Worm (Caenorhabditis elegans) whole organism, L4 larva: ENCODE data around the gene trk-1.

Experiments
- D1046.2 ChIP-seq: fragments of 200-800 bp; sonication (Bioruptor generic); IDR thresholded peaks from 2 replicates; pipeline ENCODE4 v1.3.6; 2022; ENCODE audit warnings: missing genetic modification characterization, missing compliant biosample characterization
- F10B5.3 ChIP-seq: sonication (generic microtip); optimal IDR thresholded peaks from 2 replicates; lab custom pipeline; 2016; ENCODE audit warnings: mild to moderate bottlenecking, missing genetic modification characterization, missing compliant biosample characterization
- F49E8.2 ChIP-seq: sonication (generic microtip); optimal IDR thresholded peaks from 2 replicates; lab custom pipeline; 2016; ENCODE audit warnings: missing compliant biosample characterization, mild to moderate bottlenecking, missing genetic modification characterization, borderline replicate concordance
- T20F7.1 ChIP-seq: fragments of 200-800 bp; sonication (Bioruptor generic); optimal IDR thresholded peaks from 2 replicates; lab custom pipeline; 2018; ENCODE audit warnings: mild to moderate bottlenecking, missing genetic modification characterization, missing compliant biosample characterization
- Y48G9A.11 ChIP-seq: fragments of 200-800 bp; sonication (Bioruptor generic); IDR thresholded peaks from 2 replicates; pipeline ENCODE4 v1.3.6; 2022; ENCODE audit warnings: missing genetic modification reagents, missing genetic modification characterization, missing compliant biosample characterization
- Y5F2A.4 ChIP-seq: fragments of 200-800 bp; sonication (Bioruptor generic); optimal IDR thresholded peaks from 2 replicates; lab custom pipeline; 2018; ENCODE audit warnings: mild to moderate bottlenecking, missing genetic modification characterization, missing compliant biosample characterization
- ZK337.2 ChIP-seq: fragments of 200-800 bp; sonication (Bioruptor generic); IDR thresholded peaks from 2 replicates; pipeline ENCODE4 v1.3.6; 2022; ENCODE audit warnings: missing genetic modification reagents, missing genetic modification characterization, missing compliant biosample characterization
- arid-1 ChIP-seq: fragments of 200-800 bp; sonication (Bioruptor generic); conservative IDR thresholded peaks from 2 replicates; pipeline ENCODE4 v1.3.6; 2022; ENCODE audit warnings: missing genetic modification reagents, missing genetic modification characterization, missing compliant biosample characterization
- ceh-20 ChIP-seq: fragments of 200-800 bp; sonication (Bioruptor generic); IDR thresholded peaks from 2 replicates; pipeline ENCODE4 v1.3.6; 2022; ENCODE audit warnings: missing genetic modification reagents, missing genetic modification characterization, missing compliant biosample characterization
- ceh-44 ChIP-seq: fragments of 200-800 bp; sonication (Bioruptor generic); IDR thresholded peaks from 2 replicates; pipeline ENCODE4 v1.3.6; 2022; ENCODE audit warnings: missing genetic modification reagents, missing genetic modification characterization, missing compliant biosample characterization
- ctbp-1 ChIP-seq: fragments of 200-800 bp; sonication (Bioruptor generic); IDR thresholded peaks from 2 replicates; pipeline ENCODE4 v1.3.6; 2022; ENCODE audit warnings: missing genetic modification reagents, missing genetic modification characterization, missing compliant biosample characterization
- daf-12 ChIP-seq: fragments of 150-350 bp; optimal IDR thresholded peaks from 2 replicates; lab custom pipeline; 2014; ENCODE audit warnings: missing biosample characterization, missing genetic modification reagents, missing genetic modification characterization
- daf-19 ChIP-seq: fragments of 200-800 bp; sonication (Bioruptor generic); conservative IDR thresholded peaks from 2 replicates; pipeline ENCODE4 v1.3.6; 2022; ENCODE audit warnings: missing genetic modification characterization, missing compliant biosample characterization
- dmd-9 ChIP-seq: fragments of 200-800 bp; sonication (Bioruptor generic); IDR thresholded peaks from 2 replicates; pipeline ENCODE4 v1.3.6; 2022; ENCODE audit warnings: missing genetic modification reagents, missing genetic modification characterization, missing compliant biosample characterization
- duxl-1 ChIP-seq: sonication (generic microtip); optimal IDR thresholded peaks from 2 replicates; lab custom pipeline; 2016; ENCODE audit warnings: mild to moderate bottlenecking, missing genetic modification characterization, moderate library complexity, missing compliant biosample characterization; ENCODE audit not compliant: poor library complexity
- egl-27 ChIP-seq: sonication (generic microtip); optimal IDR thresholded peaks from 3 replicates; lab custom pipeline; 2017; ENCODE audit warnings: missing biosample characterization, missing genetic modification reagents, missing genetic modification characterization
- hlh-11 ChIP-seq: fragments of 200-800 bp; sonication (Bioruptor generic); optimal IDR thresholded peaks from 2 replicates; lab custom pipeline; 2018; ENCODE audit warnings: mild to moderate bottlenecking, missing genetic modification characterization, missing compliant biosample characterization
- hmg-1.1 ChIP-seq: fragments of 200-800 bp; sonication (Bioruptor generic); IDR thresholded peaks from 2 replicates; pipeline ENCODE4 v1.3.6; 2022; ENCODE audit warnings: missing genetic modification reagents, missing genetic modification characterization, missing compliant biosample characterization
- lin-13 ChIP-seq: fragments of 150-350 bp; optimal IDR thresholded peaks from 2 replicates; lab custom pipeline; 2014; ENCODE audit warnings: missing biosample characterization, missing genetic modification reagents, missing genetic modification characterization
- lin-38 ChIP-seq: fragments of 200-800 bp; sonication (Bioruptor generic); IDR thresholded peaks from 2 replicates; pipeline ENCODE4 v1.3.6; 2022; ENCODE audit warnings: missing genetic modification reagents, missing genetic modification characterization, missing compliant biosample characterization
- lin-39 ChIP-seq: fragments of 150-350 bp; optimal IDR thresholded peaks from 2 replicates; lab custom pipeline; 2014; ENCODE audit warnings: missing biosample characterization, missing genetic modification reagents, missing genetic modification characterization
- lsy-2 ChIP-seq, 2 experiments: fragments of 150-350 bp in 1 of 2; sonication (generic microtip) in 1 of 2; optimal IDR thresholded peaks; 2 replicates each; lab custom pipeline; 2014 to 2017; ENCODE audit warnings: missing biosample characterization in 2 of 2, missing genetic modification characterization in 2 of 2
- madf-9 ChIP-seq: fragments of 200-800 bp; sonication (Bioruptor generic); conservative IDR thresholded peaks from 2 replicates; pipeline ENCODE4 v1.3.6; 2022; ENCODE audit warnings: missing genetic modification reagents, missing genetic modification characterization, missing compliant biosample characterization
- mxl-2 ChIP-seq: fragments of 200-800 bp; sonication (Bioruptor generic); conservative IDR thresholded peaks from 2 replicates; pipeline ENCODE4 v1.3.6; 2022; ENCODE audit warnings: missing genetic modification reagents, missing genetic modification characterization, missing compliant biosample characterization
- mxl-3 ChIP-seq: fragments of 200-800 bp; sonication (Bioruptor generic); optimal IDR thresholded peaks from 2 replicates; lab custom pipeline; 2018; ENCODE audit warnings: mild to moderate bottlenecking, missing genetic modification characterization, missing compliant biosample characterization
- nhr-102 ChIP-seq: sonication (generic microtip); optimal IDR thresholded peaks from 2 replicates; lab custom pipeline; 2016; ENCODE audit warnings: mild to moderate bottlenecking, missing genetic modification characterization, moderate library complexity, missing compliant biosample characterization
- nhr-11 ChIP-seq: fragments of 150-350 bp; optimal IDR thresholded peaks from 2 replicates; lab custom pipeline; 2014; ENCODE audit warnings: missing biosample characterization, missing genetic modification characterization
- nhr-111 ChIP-seq: fragments of 200-800 bp; sonication (Bioruptor generic); optimal IDR thresholded peaks from 2 replicates; lab custom pipeline; 2018; ENCODE audit warnings: mild to moderate bottlenecking, missing genetic modification characterization, missing compliant biosample characterization
- nhr-237 ChIP-seq: sonication (generic microtip); optimal IDR thresholded peaks from 2 replicates; lab custom pipeline; 2017; ENCODE audit warnings: missing biosample characterization, missing genetic modification characterization
- nhr-25 ChIP-seq: sonication (generic microtip); optimal IDR thresholded peaks from 2 replicates; lab custom pipeline; 2017; ENCODE audit warnings: missing genetic modification characterization, mild to moderate bottlenecking, missing compliant biosample characterization, antibody characterized with exemption, moderate library complexity, borderline replicate concordance; ENCODE audit not compliant: insufficient read depth
- nhr-28 ChIP-seq: fragments of 150-350 bp; optimal IDR thresholded peaks from 2 replicates; lab custom pipeline; 2014; ENCODE audit warnings: missing biosample characterization, missing genetic modification characterization
- nhr-41 ChIP-seq: fragments of 200-800 bp; sonication (Bioruptor generic); IDR thresholded peaks from 2 replicates; pipeline ENCODE4 v1.3.6; 2022; ENCODE audit warnings: missing genetic modification reagents, missing genetic modification characterization, missing compliant biosample characterization
- nhr-48 ChIP-seq: sonication (generic microtip); optimal IDR thresholded peaks from 2 replicates; lab custom pipeline; 2016; ENCODE audit warnings: mild to moderate bottlenecking, missing genetic modification characterization, missing compliant biosample characterization
- nhr-76 ChIP-seq: fragments of 150-350 bp; optimal IDR thresholded peaks from 2 replicates; lab custom pipeline; 2014; ENCODE audit warnings: missing biosample characterization, missing genetic modification characterization
- php-3 ChIP-seq: fragments of 200-800 bp; sonication (Bioruptor generic); IDR thresholded peaks from 2 replicates; pipeline ENCODE4 v1.3.6; 2022; ENCODE audit warnings: missing genetic modification reagents, missing genetic modification characterization, missing compliant biosample characterization
- rbr-2 ChIP-seq: sonication (generic microtip); optimal IDR thresholded peaks from 2 replicates; lab custom pipeline; 2016; ENCODE audit warnings: missing genotype, missing genetic modification characterization, missing compliant biosample characterization
- sdz-12 ChIP-seq: fragments of 200-800 bp; sonication (Bioruptor generic); optimal IDR thresholded peaks from 2 replicates; lab custom pipeline; 2018; ENCODE audit warnings: mild to moderate bottlenecking, missing genetic modification characterization, missing compliant biosample characterization
- snpc-4 ChIP-seq: fragments of 150-350 bp; optimal IDR thresholded peaks from 2 replicates; lab custom pipeline; 2014; ENCODE audit warnings: missing biosample characterization, missing genetic modification characterization
- spr-1 ChIP-seq: sonication (generic microtip); optimal IDR thresholded peaks from 2 replicates; lab custom pipeline; 2016; ENCODE audit warnings: mild to moderate bottlenecking, missing genetic modification characterization, missing compliant biosample characterization
- spr-3 ChIP-seq: fragments of 200-800 bp; sonication (Bioruptor generic); optimal IDR thresholded peaks from 2 replicates; lab custom pipeline; 2018; ENCODE audit warnings: mild to moderate bottlenecking, missing genetic modification characterization, missing compliant biosample characterization
- unc-39 ChIP-seq: sonication (generic microtip); optimal IDR thresholded peaks from 2 replicates; lab custom pipeline; 2017; ENCODE audit warnings: missing biosample characterization, missing genetic modification characterization
- unc-62 ChIP-seq, 3 experiments: fragments of 150-350 bp in 1 of 3; sonication (generic microtip); optimal IDR thresholded peaks in 2 of 3; peaks in 1 of 3; 1 replicate in 1 of 3; 2 replicates in 2 of 3; lab custom pipeline; 2014 to 2017; ENCODE audit warnings: missing biosample characterization in 3 of 3, missing genetic modification characterization in 3 of 3, missing genetic modification reagents in 3 of 3, missing genotype in 1 of 3
- zfp-2 ChIP-seq: sonication (generic microtip); optimal IDR thresholded peaks from 2 replicates; lab custom pipeline; 2016; ENCODE audit warnings: mild to moderate bottlenecking, missing genetic modification characterization, missing compliant biosample characterization
- zfp-3 ChIP-seq: fragments of 200-800 bp; sonication (Bioruptor generic); conservative IDR thresholded peaks from 2 replicates; pipeline ENCODE4 v1.3.6; 2022; ENCODE audit warnings: missing genetic modification reagents, missing genetic modification characterization, missing compliant biosample characterization
- zip-2 ChIP-seq: fragments of 150-350 bp; optimal IDR thresholded peaks from 2 replicates; lab custom pipeline; 2014; ENCODE audit warnings: missing biosample characterization, missing genetic modification characterization

Gene trk-1

ce11 chrX:8971461-8971860 lies 20.7 kb upstream of the trk-1 start (continued):
- TF ChIP-seq ceh-44 (GFP tag; lab: Robert Waterston, UW) (0 out of 2 replicates have a peak, but pooled peaks have one; percentile 19), unc-62 (GFP tag; optimal IDR thresholded peaks at IDR 0.05 in 1 of 2; lab: Kevin White, UChicago) (peak in 1 of 2 experiments; percentile 98), unc-62 (tag; optimal IDR thresholded peaks at IDR 0.05; lab: Kevin White, UChicago) (no peak), madf-9 (GFP tag; lab: Robert Waterston, UW) (peak; percentile 72), zip-2 (no peak), daf-19 (GFP tag; lab: Robert Waterston, UW) (0 out of 2 replicates have a peak, but pooled peaks have one; percentile 39), php-3 (GFP tag; lab: Robert Waterston, UW) (no peak), T20F7.1 (GFP tag; lab: Kevin White, UChicago) (no peak)

DNA sequence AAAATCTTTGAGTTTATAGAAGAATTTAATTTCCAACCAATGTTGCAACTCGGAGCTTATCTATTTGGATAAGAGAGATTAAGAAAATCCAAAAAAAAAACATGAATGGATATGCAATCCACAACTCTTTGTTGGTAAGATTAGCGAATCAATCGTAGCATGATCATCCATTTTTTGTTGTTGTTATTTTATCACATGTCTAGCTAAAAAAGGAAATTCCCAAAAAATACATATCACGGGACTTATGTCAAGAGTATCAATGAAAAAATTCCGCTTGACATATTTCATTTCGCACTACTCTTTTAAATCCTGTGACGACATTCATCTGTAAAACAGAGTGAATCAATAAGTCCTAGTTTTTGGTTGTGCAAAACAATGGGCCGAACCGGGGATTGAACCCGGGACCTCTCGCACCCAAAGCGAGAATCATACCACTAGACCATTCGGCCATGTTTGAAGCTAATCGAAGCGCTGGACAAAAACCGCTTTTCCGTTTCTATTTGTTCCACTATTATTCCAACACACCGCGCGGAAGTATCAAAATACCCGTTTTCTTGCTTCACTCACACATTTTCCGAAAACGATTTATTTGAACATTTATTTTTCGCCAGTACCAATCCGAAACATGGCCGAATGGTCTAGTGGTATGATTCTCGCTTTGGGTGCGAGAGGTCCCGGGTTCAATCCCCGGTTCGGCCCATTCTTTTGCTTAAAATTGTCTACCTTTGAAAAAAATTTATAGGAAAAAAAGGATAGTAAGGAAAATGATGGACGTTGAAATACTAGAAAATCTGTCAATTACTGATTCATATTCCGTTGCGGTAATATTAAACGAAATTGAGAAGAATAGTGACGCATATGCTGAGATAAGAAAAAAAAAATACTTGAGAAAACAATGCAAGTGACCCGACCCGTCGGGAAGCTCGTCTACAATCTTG lies 18.6 kb upstream of the trk-1 start:
- TF ChIP-seq nhr-11 (tag; lab: Kevin White, UChicago) (no peak), zfp-3 (GFP tag; lab: Robert Waterston, UW) (peak; percentile 66; the same call in 1 of the 2 replicates), spr-3 (GFP tag; lab: Kevin White, UChicago) (no peak), spr-1 (tag; lab: Kevin White, UChicago) (peak; percentile 43), hlh-11 (tag; lab: Kevin White, UChicago) (no peak), D1046.2 (GFP tag; lab: Robert Waterston, UW) (peak; percentile 5; the same call in 1 of the 2 replicates), nhr-41 (0 out of 2 replicates have a peak, but pooled peaks have one; percentile 13), ceh-20 (GFP tag; lab: Robert Waterston, UW) (no peak), duxl-1 (tag; lab: Kevin White, UChicago) (no peak), nhr-111 (GFP tag; lab: Kevin White, UChicago) (peak; percentile 70), sdz-12 (GFP tag; lab: Kevin White, UChicago) (no peak), nhr-237 (tag; lab: Kevin White, UChicago) (no peak), egl-27 (tag; lab: Kevin White, UChicago) (no peak), daf-12 (tag; lab: Kevin White, UChicago) (no peak), nhr-48 (peak; percentile 52), lin-13 (GFP tag; lab: Kevin White, UChicago) (peak; percentile 29), dmd-9 (0 out of 2 replicates have a peak, but pooled peaks have one; percentile 16), mxl-3 (peak; percentile 13), nhr-28 (tag; lab: Kevin White, UChicago) (no peak), zfp-2 (tag; lab: Kevin White, UChicago) (no peak), hmg-1.1 (peak; percentile 66), unc-39 (no peak), nhr-76 (tag; lab: Kevin White, UChicago) (no peak), nhr-102 (tag; lab: Kevin White, UChicago) (peak; percentile 63), snpc-4 (no peak), lin-39 (no peak), arid-1 (GFP tag; lab: Robert Waterston, UW) (0 out of 2 replicates have a peak, but pooled peaks have one; percentile 18), F49E8.2 (tag; lab: Kevin White, UChicago) (peak; percentile 8), Y48G9A.11 (GFP tag; lab: Robert Waterston, UW) (no peak), rbr-2 (tag; lab: Kevin White, UChicago) (peak; percentile 24), lsy-2 (tag; optimal IDR thresholded peaks at IDR 0.05; lab: Kevin White, UChicago) (peak in 1 of 2 experiments; percentile 12), ZK337.2 (GFP tag; lab: Robert Waterston, UW) (no peak), ctbp-1 (GFP tag; lab: Robert Waterston, UW) (peak; percentile 42), F10B5.3 (tag; lab: Kevin White, UChicago) (peak; percentile 7), mxl-2 (GFP tag; lab: Robert Waterston, UW) (no peak), lin-38 (peak; percentile 53), php-3 (GFP tag; lab: Robert Waterston, UW) (no peak), zip-2 (peak; percentile 65), Y5F2A.4 (GFP tag; lab: Kevin White, UChicago) (peak; percentile 34), nhr-25 (peak; percentile 12)
